Worm (Caenorhabditis elegans): Measurements from ENCODE around the gene Y39G8B.1.
"Not testable (repeated sequence)": the region's sequence is repeated elsewhere in the genome, so short reads cannot be mapped to it uniquely, and the experiment has no call there.

Y39G8B.1 gene

ce11 chrII:13973514-13973913, at the start of gene Y39G8B.1:
TSS of gene Y39G8B.1 (minus strand) at chrII:13973812.
- TF ChIP-seq unc-62 (GFP tag; optimal IDR thresholded peaks at IDR 0.05): no peak

ce11 chrII:14021230-14021629, 47.6 kb upstream of the Y39G8B.1 start, which contains the start of gene F01D5.10:
TSS of gene F01D5.10 (minus strand) at chrII:14021330.
- not testable (repeated sequence) for TF ChIP-seq unc-62 (GFP tag; optimal IDR thresholded peaks at IDR 0.05)

ce11 chrII:14018887-14019286, 45.3 kb upstream of the Y39G8B.1 start:
- no peak for TF ChIP-seq unc-62 (GFP tag; optimal IDR thresholded peaks at IDR 0.05)

DNA sequence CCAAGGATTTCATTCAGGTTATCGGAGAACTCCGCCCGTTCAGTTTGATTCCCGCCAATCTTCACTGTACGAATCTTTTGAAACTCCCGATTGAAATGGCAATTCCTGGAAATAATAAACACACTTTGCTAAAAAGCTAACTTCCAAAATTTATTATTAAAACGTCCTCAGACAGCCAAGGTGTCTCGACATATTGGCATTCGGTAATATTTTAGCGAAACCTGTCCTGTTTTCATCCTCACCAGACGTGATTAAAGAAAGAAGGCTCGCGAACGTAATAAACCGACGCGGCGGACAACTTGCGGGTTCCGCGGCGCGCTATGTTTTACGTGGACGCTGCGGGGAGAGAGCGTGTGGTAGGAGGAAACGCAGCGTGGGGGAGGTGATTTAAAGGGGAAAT, 44.6 kb upstream of the Y39G8B.1 start:
- no peak for TF ChIP-seq unc-62 (GFP tag; optimal IDR thresholded peaks at IDR 0.05)

DNA sequence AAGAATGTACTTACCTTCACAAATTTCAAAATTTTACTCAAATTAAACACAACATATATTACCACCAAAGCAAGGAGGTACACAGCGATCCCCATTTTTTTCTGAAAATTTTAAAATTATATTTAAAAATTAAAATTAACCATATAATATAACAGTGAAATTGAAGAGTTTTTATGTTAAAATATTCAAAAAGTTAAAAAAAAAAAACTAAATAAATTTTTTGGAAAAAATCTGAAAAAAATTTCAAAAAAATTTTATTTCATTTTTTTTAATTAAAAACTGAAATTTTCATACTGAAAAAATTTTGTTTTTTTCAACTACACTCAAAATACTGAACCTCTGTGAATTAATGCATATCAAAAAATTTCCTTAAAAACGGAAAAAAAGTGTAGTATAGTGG, 43.3 kb upstream of the Y39G8B.1 start, which contains the start of gene cyp-37A1:
Gene cyp-37A1, minus strand, starts transcription at position 101 of the 400 bp plus-strand sequence.
- no peak for TF ChIP-seq unc-62 (GFP tag; optimal IDR thresholded peaks at IDR 0.05)

- TF ChIP-seq unc-62 (GFP tag; optimal IDR thresholded peaks at IDR 0.05): no peak
Measured at ce11 chrII:14014637-14015036, 41.0 kb upstream of the Y39G8B.1 start.

- TF ChIP-seq unc-62 (GFP tag; optimal IDR thresholded peaks at IDR 0.05): no peak
Measured at ce11 chrII:14010656-14011376, 37.2 kb upstream of the Y39G8B.1 start, which contains the start of gene F01D5.8. TSS of gene F01D5.8 (plus strand) at chrII:14010706.

ce11 chrII:14008359-14008758, 34.7 kb upstream of the Y39G8B.1 start, which contains the start of gene F01D5.7:
TSS of gene F01D5.7 (plus strand) at chrII:14008659.
- TF ChIP-seq unc-62 (GFP tag; optimal IDR thresholded peaks at IDR 0.05): no peak

ce11 chrII:14006210-14006609, 32.6 kb upstream of the Y39G8B.1 start, which contains the start of gene F01D5.6:
TSS of gene F01D5.6 (plus strand) at chrII:14006510.
- TF ChIP-seq unc-62 (GFP tag; optimal IDR thresholded peaks at IDR 0.05): no peak

ce11 chrII:14005183-14005582, 31.6 kb upstream of the Y39G8B.1 start:
- TF ChIP-seq unc-62 (GFP tag; optimal IDR thresholded peaks at IDR 0.05): no peak

ce11 chrII:14004770-14005169, 31.2 kb upstream of the Y39G8B.1 start:
- no peak for TF ChIP-seq unc-62 (GFP tag; optimal IDR thresholded peaks at IDR 0.05)

DNA sequence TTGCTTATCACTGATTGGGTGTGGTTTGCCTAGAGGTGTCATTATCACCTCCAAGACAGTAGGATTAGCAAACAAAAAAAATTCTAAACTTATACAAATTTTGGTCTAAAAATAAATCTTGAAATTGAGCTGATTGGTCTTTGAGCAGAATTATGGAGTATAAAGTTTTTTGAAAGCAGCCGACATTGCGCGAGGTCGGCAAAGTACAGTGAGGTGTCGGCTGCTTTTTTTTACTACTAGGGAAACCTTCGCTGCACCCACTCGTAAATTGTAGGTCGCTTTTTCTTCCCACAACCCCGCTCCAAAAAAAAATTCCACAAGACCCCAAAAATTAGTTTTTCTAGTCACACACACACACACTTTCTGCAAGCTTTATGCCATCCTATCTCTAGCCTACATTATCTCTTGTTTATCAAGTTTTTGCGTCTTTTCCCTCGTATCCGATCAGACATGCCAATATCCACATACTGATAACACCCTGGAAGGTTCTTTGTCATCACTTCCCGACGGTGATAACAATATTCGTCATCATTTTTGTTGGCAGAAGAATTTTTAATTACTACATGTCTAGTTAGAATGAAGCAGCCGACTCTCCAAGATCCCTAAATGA, 30.3 kb upstream of the Y39G8B.1 start:
- TF ChIP-seq unc-62 (GFP tag; optimal IDR thresholded peaks at IDR 0.05): no peak

ce11 chrII:14002200-14002599, 28.6 kb upstream of the Y39G8B.1 start, which contains the start of gene F01D5.5:
TSS of gene F01D5.5 (minus strand) at chrII:14002300.
- no peak for TF ChIP-seq unc-62 (GFP tag; optimal IDR thresholded peaks at IDR 0.05)

- TF ChIP-seq unc-62 (GFP tag; optimal IDR thresholded peaks at IDR 0.05): not testable (repeated sequence)
Measured at ce11 chrII:14000044-14000443, 26.4 kb upstream of the Y39G8B.1 start, which contains the start of gene F01D5.3. TSS of gene F01D5.3 (minus strand) at chrII:14000144.

ce11 chrII:13998964-13999363, 25.4 kb upstream of the Y39G8B.1 start, which contains the start of gene F01D5.2:
TSS of gene F01D5.2 (minus strand) at chrII:13999064.
- TF ChIP-seq unc-62 (GFP tag; optimal IDR thresholded peaks at IDR 0.05): no peak

DNA sequence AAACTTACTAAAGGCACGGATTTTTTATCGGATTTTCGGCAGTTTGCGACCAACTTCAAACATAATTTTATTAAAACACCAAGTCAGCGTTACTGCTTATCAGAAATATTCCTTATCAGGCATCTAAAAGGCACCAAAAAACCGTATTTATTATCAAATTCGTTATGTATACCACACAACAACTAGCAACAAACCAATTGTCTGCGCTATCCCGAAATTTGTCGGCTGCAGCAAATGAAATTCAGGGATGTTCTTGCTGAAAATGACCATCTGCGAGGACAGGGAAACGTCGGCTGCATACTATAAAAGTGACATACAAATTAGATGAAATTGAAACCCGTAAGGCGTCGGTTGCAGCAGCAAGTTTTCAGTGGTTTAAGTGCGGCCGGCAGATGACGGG, 24.4 kb upstream of the Y39G8B.1 start:
- no peak for TF ChIP-seq unc-62 (GFP tag; optimal IDR thresholded peaks at IDR 0.05)

- no peak for TF ChIP-seq unc-62 (GFP tag; optimal IDR thresholded peaks at IDR 0.05)
Measured at ce11 chrII:13997477-13997876, 23.9 kb upstream of the Y39G8B.1 start, which contains the start of gene F01D5.1. TSS of gene F01D5.1 (minus strand) at chrII:13997581.
